Worm (Caenorhabditis elegans) whole organism, mixed stage, embryonic: Measurements from ENCODE around the gene gop-2.
A peak's percentile ranks its signal among the peaks of the same experiment; 100 is the strongest.

Experiments used
- M03D4.4 ChIP-seq: sonication (generic microtip); optimal IDR thresholded peaks from 2 replicates; lab custom pipeline; 2017; ENCODE audit warnings: mild to moderate bottlenecking, missing genetic modification characterization, missing compliant biosample characterization
- bed-3 ChIP-seq: fragments of 200-800 bp; sonication (Bioruptor generic); optimal IDR thresholded peaks from 3 replicates; lab custom pipeline; 2018; ENCODE audit warnings: mild to moderate bottlenecking, missing genetic modification characterization, moderate library complexity, missing compliant biosample characterization
- blmp-1 ChIP-seq: fragments of 150-350 bp; optimal IDR thresholded peaks from 2 replicates; lab custom pipeline; 2014; ENCODE audit warnings: missing biosample characterization, missing genetic modification characterization
- ceh-39 ChIP-seq: fragments of 150-350 bp; optimal IDR thresholded peaks from 2 replicates; lab custom pipeline; 2014; ENCODE audit warnings: missing biosample characterization, missing genetic modification characterization
- ceh-43 ChIP-seq: fragments of 200-800 bp; sonication (Bioruptor generic); optimal IDR thresholded peaks from 2 replicates; lab custom pipeline; 2018; ENCODE audit warnings: mild to moderate bottlenecking, missing genetic modification characterization, moderate library complexity, missing compliant biosample characterization
- ceh-83 ChIP-seq: fragments of 200-800 bp; sonication (Bioruptor generic); optimal IDR thresholded peaks from 2 replicates; lab custom pipeline; 2018; ENCODE audit warnings: mild to moderate bottlenecking, missing genetic modification characterization, missing compliant biosample characterization
- ces-1 ChIP-seq: fragments of 150-350 bp; optimal IDR thresholded peaks from 2 replicates; lab custom pipeline; 2014; ENCODE audit warnings: missing biosample characterization, missing genetic modification reagents, missing genetic modification characterization
- cnd-1 ChIP-seq: fragments of 200-800 bp; sonication (Bioruptor generic); optimal IDR thresholded peaks from 2 replicates; lab custom pipeline; 2018; ENCODE audit warnings: mild to moderate bottlenecking, missing genetic modification characterization, missing compliant biosample characterization
- elt-1 ChIP-seq: sonication (generic microtip); optimal IDR thresholded peaks from 2 replicates; lab custom pipeline; 2017; ENCODE audit warnings: missing genetic modification characterization, mild to moderate bottlenecking, missing compliant biosample characterization, antibody characterized with exemption, moderate library complexity, borderline replicate concordance; ENCODE audit not compliant: insufficient read depth
- flh-1 ChIP-seq: fragments of 200-800 bp; sonication (Bioruptor generic); optimal IDR thresholded peaks from 2 replicates; lab custom pipeline; 2018; ENCODE audit warnings: mild to moderate bottlenecking, missing genetic modification characterization, moderate library complexity, missing compliant biosample characterization
- ham-2 ChIP-seq: fragments of 200-800 bp; sonication (Bioruptor generic); optimal IDR thresholded peaks from 2 replicates; lab custom pipeline; 2018; ENCODE audit warnings: mild to moderate bottlenecking, missing genetic modification characterization, missing compliant biosample characterization
- hlh-1 ChIP-seq: fragments of 150-350 bp; optimal IDR thresholded peaks from 2 replicates; lab custom pipeline; 2014; ENCODE audit warnings: missing biosample characterization, missing genetic modification reagents, missing genetic modification characterization
- lin-32 ChIP-seq: fragments of 200-800 bp; sonication (Bioruptor generic); optimal IDR thresholded peaks from 2 replicates; lab custom pipeline; 2018; ENCODE audit warnings: mild to moderate bottlenecking, missing genetic modification characterization, missing compliant biosample characterization
- mab-5 ChIP-seq: fragments of 150-350 bp; optimal IDR thresholded peaks from 2 replicates; lab custom pipeline; 2014; ENCODE audit warnings: missing biosample characterization, missing genetic modification characterization
- mep-1 ChIP-seq: fragments of 150-350 bp; optimal IDR thresholded peaks from 2 replicates; lab custom pipeline; 2017; ENCODE audit warnings: missing biosample characterization, missing genetic modification reagents, missing genetic modification characterization, inconsistent platforms
- mls-2 ChIP-seq: sonication (generic microtip); optimal IDR thresholded peaks from 2 replicates; lab custom pipeline; 2016; ENCODE audit warnings: mild to moderate bottlenecking, missing genetic modification characterization, moderate library complexity, missing compliant biosample characterization
- nhr-12 ChIP-seq: fragments of 150-350 bp; optimal IDR thresholded peaks from 2 replicates; lab custom pipeline; 2014; ENCODE audit warnings: missing biosample characterization, missing genetic modification characterization
- nhr-2 ChIP-seq: fragments of 150-350 bp; optimal IDR thresholded peaks from 2 replicates; lab custom pipeline; 2014; ENCODE audit warnings: missing biosample characterization, missing genetic modification characterization
- nhr-237 ChIP-seq: fragments of 150-350 bp; optimal IDR thresholded peaks from 2 replicates; lab custom pipeline; 2014; ENCODE audit warnings: missing biosample characterization, missing genetic modification characterization
- nhr-28 ChIP-seq: fragments of 150-350 bp; optimal IDR thresholded peaks from 2 replicates; lab custom pipeline; 2014; ENCODE audit warnings: missing biosample characterization, missing genetic modification characterization
- nhr-76 ChIP-seq: sonication (generic microtip); optimal IDR thresholded peaks from 2 replicates; lab custom pipeline; 2017; ENCODE audit warnings: missing biosample characterization, missing genetic modification characterization
- pha-4 ChIP-seq: fragments of 150-350 bp; optimal IDR thresholded peaks from 2 replicates; lab custom pipeline; 2018; ENCODE audit warnings: missing biosample characterization, missing genetic modification reagents, missing genetic modification characterization
- snpc-4 ChIP-seq: fragments of 150-350 bp; optimal IDR thresholded peaks from 2 replicates; lab custom pipeline; 2014; ENCODE audit warnings: missing biosample characterization, missing genetic modification characterization
- sptf-1 ChIP-seq: sonication (generic microtip); optimal IDR thresholded peaks from 2 replicates; lab custom pipeline; 2017; ENCODE audit warnings: mild to moderate bottlenecking, missing genetic modification characterization, moderate library complexity, missing compliant biosample characterization
- tbx-8 ChIP-seq: fragments of 200-800 bp; sonication (Bioruptor generic); optimal IDR thresholded peaks from 2 replicates; lab custom pipeline; 2018; ENCODE audit warnings: mild to moderate bottlenecking, missing genetic modification characterization, moderate library complexity, missing compliant biosample characterization
- unc-120 ChIP-seq: sonication (generic microtip); optimal IDR thresholded peaks from 2 replicates; lab custom pipeline; 2017; ENCODE audit warnings: missing genetic modification characterization, missing compliant biosample characterization; ENCODE audit not compliant: poor library complexity, severe bottlenecking
- unc-39 ChIP-seq: fragments of 150-350 bp; optimal IDR thresholded peaks from 2 replicates; lab custom pipeline; 2014; ENCODE audit warnings: missing biosample characterization, missing genetic modification characterization
- unc-62 ChIP-seq: fragments of 150-350 bp; optimal IDR thresholded peaks from 2 replicates; lab custom pipeline; 2014; ENCODE audit warnings: missing biosample characterization, missing genetic modification reagents, missing genetic modification characterization
- ztf-11 ChIP-seq: fragments of 150-350 bp; optimal IDR thresholded peaks from 2 replicates; lab custom pipeline; 2014; ENCODE audit warnings: missing biosample characterization, missing genetic modification characterization

Gene gop-2

ce11 chrIII:5258918-5259317 lies at the start of gene gop-2:
Gene gop-2, plus strand, starts transcription at chrIII:5259023.
- TF ChIP-seq ceh-83 (GFP tag; lab: Kevin White, UChicago) (no peak), bed-3 (GFP tag; lab: Kevin White, UChicago) (no peak), pha-4 (tag; lab: Kevin White, UChicago) (no peak), mab-5 (tag; lab: Kevin White, UChicago) (no peak), hlh-1 (tag; lab: Kevin White, UChicago) (no peak), blmp-1 (no peak), nhr-237 (tag; lab: Kevin White, UChicago) (no peak), elt-1 (tag; lab: Kevin White, UChicago) (no peak), ceh-43 (GFP tag; lab: Kevin White, UChicago) (no peak)
- TF ChIP-seq, all 35 proteins: peak for 0

ce11 chrIII:5210269-5210668 lies 48.6 kb upstream of the gop-2 start:
- TF ChIP-seq mab-5 (tag; lab: Kevin White, UChicago): peak; percentile 53
- TF ChIP-seq ces-1 (GFP tag; lab: Kevin White, UChicago): no peak
- TF ChIP-seq unc-62 (GFP tag; lab: Kevin White, UChicago): peak; percentile 25
- TF ChIP-seq hlh-1 (tag; lab: Kevin White, UChicago): no peak
- no peak for TF ChIP-seq mls-2 (tag; lab: Kevin White, UChicago)
- no peak for TF ChIP-seq mep-1 (tag; lab: Kevin White, UChicago)

ce11 chrIII:5211137-5211648 lies 47.6 kb upstream of the gop-2 start:
- TF ChIP-seq bed-3 (GFP tag; lab: Kevin White, UChicago) (peak; percentile 58), nhr-2 (tag; lab: Kevin White, UChicago) (peak; percentile 46), flh-1 (peak; percentile 45), tbx-8 (GFP tag; lab: Kevin White, UChicago) (peak; percentile 7), unc-120 (peak; percentile 46), mep-1 (tag; lab: Kevin White, UChicago) (peak; percentile 0), ceh-83 (GFP tag; lab: Kevin White, UChicago) (peak; percentile 88), ceh-43 (GFP tag; lab: Kevin White, UChicago) (peak; percentile 60), cnd-1 (peak; percentile 85), sptf-1 (tag; lab: Kevin White, UChicago) (peak; percentile 85), ham-2 (GFP tag; lab: Kevin White, UChicago) (peak; percentile 75), nhr-12 (tag; lab: Kevin White, UChicago) (peak; percentile 15)

- no peak for TF ChIP-seq ceh-39
- TF ChIP-seq ces-1 (GFP tag; lab: Kevin White, UChicago): no peak
- TF ChIP-seq unc-39 (tag; lab: Kevin White, UChicago): no peak
Measured at ce11 chrIII:5214162-5214561, 44.7 kb upstream of the gop-2 start.

- TF ChIP-seq M03D4.4 (tag; lab: Kevin White, UChicago): no peak
- no peak for TF ChIP-seq nhr-12 (tag; lab: Kevin White, UChicago)
- no peak for TF ChIP-seq nhr-28 (tag; lab: Kevin White, UChicago)
- no peak for TF ChIP-seq elt-1 (tag; lab: Kevin White, UChicago)
- TF ChIP-seq hlh-1 (tag; lab: Kevin White, UChicago): no peak
- no peak for TF ChIP-seq lin-32 (GFP tag; lab: Kevin White, UChicago)
- TF ChIP-seq ham-2 (GFP tag; lab: Kevin White, UChicago): no peak
- no peak for TF ChIP-seq ces-1 (GFP tag; lab: Kevin White, UChicago)
- TF ChIP-seq mab-5 (tag; lab: Kevin White, UChicago): no peak
- no peak for TF ChIP-seq ceh-83 (GFP tag; lab: Kevin White, UChicago)
- TF ChIP-seq cnd-1: no peak
- TF ChIP-seq ztf-11 (tag; lab: Kevin White, UChicago): no peak
- TF ChIP-seq unc-120: no peak
- TF ChIP-seq bed-3 (GFP tag; lab: Kevin White, UChicago): no peak
- TF ChIP-seq mls-2 (tag; lab: Kevin White, UChicago): no peak
- TF ChIP-seq nhr-2 (tag; lab: Kevin White, UChicago): no peak
- TF ChIP-seq blmp-1: no peak
- no peak for TF ChIP-seq tbx-8 (GFP tag; lab: Kevin White, UChicago)
Measured at ce11 chrIII:5215375-5215774, 43.4 kb upstream of the gop-2 start, which contains the start of gene ZC155.4. Gene ZC155.4, minus strand, starts transcription at chrIII:5215475.

ce11 chrIII:5217511-5217910 lies 41.3 kb upstream of the gop-2 start, which contains the start of gene cutl-19:
Gene cutl-19, minus strand, starts transcription at chrIII:5217611.
- TF ChIP-seq nhr-237 (tag; lab: Kevin White, UChicago): no peak
- no peak for TF ChIP-seq snpc-4
- no peak for TF ChIP-seq ceh-83 (GFP tag; lab: Kevin White, UChicago)
- TF ChIP-seq nhr-76 (tag; lab: Kevin White, UChicago): no peak
